Fruit fly (Drosophila melanogaster) whole organism, prepupa: ENCODE data around the gene CG15882.

Source experiments
- CG10669 ChIP-seq: fragments of 200-800 bp; sonication (Bioruptor generic); optimal IDR thresholded peaks from 3 replicates; lab custom pipeline; 2018; ENCODE audit warnings: missing biosample characterization, mild to moderate bottlenecking, missing genetic modification characterization, moderate library complexity
- CG11902 ChIP-seq: fragments of 200-800 bp; sonication (Bioruptor generic); optimal IDR thresholded peaks from 3 replicates; lab custom pipeline; 2016; ENCODE audit warnings: missing biosample characterization, missing genetic modification characterization
- CG31627 ChIP-seq: fragments of 200-800 bp; sonication (Bioruptor generic); optimal IDR thresholded peaks from 3 replicates; lab custom pipeline; 2016; ENCODE audit warnings: missing biosample characterization, missing genetic modification characterization
- CG7368 ChIP-seq: fragments of 200-800 bp; sonication (Bioruptor generic); optimal IDR thresholded peaks from 3 replicates; lab custom pipeline; 2016; ENCODE audit warnings: missing biosample characterization, missing genetic modification characterization
- Eip78C ChIP-seq: fragments of 200-800 bp; sonication (Bioruptor generic); peaks from one replicate; lab custom pipeline; 2016; ENCODE audit warnings: missing biosample characterization, missing genetic modification characterization
- fd59A ChIP-seq: fragments of 200-800 bp; sonication (Bioruptor generic); optimal IDR thresholded peaks from 2 replicates; lab custom pipeline; 2017; ENCODE audit warnings: missing biosample characterization, mild to moderate bottlenecking, missing genetic modification characterization, missing genetic modification reagents
- fkh ChIP-seq: fragments of 200-800 bp; sonication (Bioruptor generic); optimal IDR thresholded peaks from 3 replicates; lab custom pipeline; 2017; ENCODE audit warnings: missing biosample characterization, mild to moderate bottlenecking, missing genetic modification characterization, moderate library complexity
- svp ChIP-seq: fragments of 200-800 bp; sonication (Bioruptor generic); peaks from one replicate; lab custom pipeline; 2016; ENCODE audit warnings: missing biosample characterization, missing genetic modification characterization
- vri ChIP-seq: fragments of 200-800 bp; sonication (Bioruptor generic); optimal IDR thresholded peaks from 3 replicates; lab custom pipeline; 2016; ENCODE audit warnings: missing biosample characterization, mild to moderate bottlenecking, missing genetic modification characterization

Gene CG15882

dm6 chrX:19077420-19077819 is 46.8 kb downstream of the CG15882 start, which contains the start of gene CG7406:
TSS of gene CG7406 (plus strand) at chrX:19077720.
- no peak for TF ChIP-seq Eip78C (GFP tag; lab: Kevin White, UChicago)
- TF ChIP-seq fd59A (GFP tag; lab: Kevin White, UChicago) = no peak
- TF ChIP-seq CG7368 (GFP tag; lab: Kevin White, UChicago) = no peak
- no peak for TF ChIP-seq CG10669 (GFP tag; lab: Kevin White, UChicago)

dm6 chrX:19074585-19074984 is 49.6 kb downstream of the CG15882 start:
- no peak for TF ChIP-seq vri (GFP tag; lab: Kevin White, UChicago)

- peak; percentile 31 for TF ChIP-seq fkh
- no peak for TF ChIP-seq CG31627 (GFP tag; lab: Kevin White, UChicago)
- TF ChIP-seq vri (GFP tag; lab: Kevin White, UChicago) = peak; percentile 22
- TF ChIP-seq Eip78C (GFP tag; lab: Kevin White, UChicago) = peak; percentile 24
- peak; percentile 79 for TF ChIP-seq svp (GFP tag; lab: Kevin White, UChicago)
- no peak for TF ChIP-seq CG11902 (GFP tag; lab: Kevin White, UChicago)
Observed at dm6 chrX:19073878-19074277, 50.3 kb downstream of the CG15882 start.
